Worm (Caenorhabditis elegans) whole organism, L4 larva: ENCODE measurements around the gene scl-3.

ENCODE experiments used
- F44E2.7 ChIP-seq: fragments of 200-800 bp; sonication (Bioruptor generic); IDR thresholded peaks from 2 replicates; pipeline ENCODE4 v2.1.2; 2022; ENCODE audit warnings: missing genetic modification characterization, missing compliant biosample characterization
- R02D3.7 ChIP-seq: fragments of 150-350 bp; sonication (generic microtip); optimal IDR thresholded peaks from 3 replicates; lab custom pipeline; 2014; ENCODE audit warnings: missing biosample characterization, missing genetic modification characterization
- Y48G9A.11 ChIP-seq: fragments of 200-800 bp; sonication (Bioruptor generic); IDR thresholded peaks from 2 replicates; pipeline ENCODE4 v1.3.6; 2022; ENCODE audit warnings: missing genetic modification reagents, missing genetic modification characterization, missing compliant biosample characterization
- Y75B8A.6 ChIP-seq: fragments of 200-800 bp; sonication (Bioruptor generic); IDR thresholded peaks from 2 replicates; pipeline ENCODE4 v1.3.6; 2022; ENCODE audit warnings: missing genetic modification reagents, missing genetic modification characterization, missing compliant biosample characterization
- ZK546.5 ChIP-seq, 2 experiments: sonication (generic microtip); optimal IDR thresholded peaks; 2 replicates each; lab custom pipeline; 2017; ENCODE audit warnings: missing biosample characterization in 2 of 2, missing genetic modification characterization in 2 of 2
- aha-1 ChIP-seq: fragments of 150-350 bp; peaks from one replicate; lab custom pipeline; 2014; ENCODE audit warnings: missing biosample characterization, missing genetic modification characterization
- ceh-62 ChIP-seq: sonication (generic microtip); optimal IDR thresholded peaks from 2 replicates; lab custom pipeline; 2017; ENCODE audit warnings: missing biosample characterization, missing genetic modification characterization
- cey-2 ChIP-seq: sonication (generic microtip); optimal IDR thresholded peaks from 3 replicates; lab custom pipeline; 2017; ENCODE audit warnings: missing genetic modification characterization, mild to moderate bottlenecking, missing compliant biosample characterization, antibody characterized with exemption, borderline replicate concordance; ENCODE audit not compliant: insufficient read depth
- daf-16 ChIP-seq, 3 experiments: sonication (generic microtip); optimal IDR thresholded peaks; 2 replicates each; lab custom pipeline; 2016 to 2017; ENCODE audit warnings: missing genetic modification characterization in 3 of 3, missing genetic modification reagents in 3 of 3, mild to moderate bottlenecking in 2 of 3, missing compliant biosample characterization in 2 of 3, missing biosample characterization in 1 of 3, moderate library complexity in 1 of 3
- daf-19 ChIP-seq: fragments of 200-800 bp; sonication (Bioruptor generic); conservative IDR thresholded peaks from 2 replicates; pipeline ENCODE4 v1.3.6; 2022; ENCODE audit warnings: missing genetic modification characterization, missing compliant biosample characterization
- dmd-6 ChIP-seq: fragments of 200-800 bp; sonication (Bioruptor generic); IDR thresholded peaks from 2 replicates; pipeline ENCODE4 v1.3.6; 2022; ENCODE audit warnings: missing genetic modification reagents, missing genetic modification characterization, missing compliant biosample characterization
- dmd-9 ChIP-seq: fragments of 200-800 bp; sonication (Bioruptor generic); IDR thresholded peaks from 2 replicates; pipeline ENCODE4 v1.3.6; 2022; ENCODE audit warnings: missing genetic modification reagents, missing genetic modification characterization, missing compliant biosample characterization
- dve-1 ChIP-seq: sonication (generic microtip); optimal IDR thresholded peaks from 2 replicates; lab custom pipeline; 2017; ENCODE audit warnings: antibody characterized with exemption, mild to moderate bottlenecking, missing genetic modification characterization, missing compliant biosample characterization; ENCODE audit not compliant: insufficient read depth
- egl-27 ChIP-seq: sonication (generic microtip); optimal IDR thresholded peaks from 3 replicates; lab custom pipeline; 2017; ENCODE audit warnings: missing biosample characterization, missing genetic modification reagents, missing genetic modification characterization
- egl-43 ChIP-seq: fragments of 200-800 bp; sonication (Bioruptor generic); IDR thresholded peaks from 2 replicates; pipeline ENCODE4 v1.3.6; 2022; ENCODE audit warnings: missing genetic modification reagents, missing genetic modification characterization, missing compliant biosample characterization
- fkh-10 ChIP-seq: fragments of 150-350 bp; optimal IDR thresholded peaks from 2 replicates; lab custom pipeline; 2014; ENCODE audit warnings: missing biosample characterization, missing genetic modification reagents, missing genetic modification characterization
- gei-8 ChIP-seq: fragments of 200-800 bp; sonication (Bioruptor generic); optimal IDR thresholded peaks from 2 replicates; lab custom pipeline; 2018; ENCODE audit warnings: mild to moderate bottlenecking, missing genetic modification characterization, missing compliant biosample characterization
- hlh-11 ChIP-seq: fragments of 200-800 bp; sonication (Bioruptor generic); optimal IDR thresholded peaks from 2 replicates; lab custom pipeline; 2018; ENCODE audit warnings: mild to moderate bottlenecking, missing genetic modification characterization, missing compliant biosample characterization
- hlh-30 ChIP-seq: sonication (generic microtip); optimal IDR thresholded peaks from 2 replicates; lab custom pipeline; 2017; ENCODE audit warnings: antibody characterized with exemption, mild to moderate bottlenecking, missing genetic modification characterization, missing compliant biosample characterization; ENCODE audit not compliant: insufficient read depth
- hmg-1.1 ChIP-seq: fragments of 200-800 bp; sonication (Bioruptor generic); IDR thresholded peaks from 2 replicates; pipeline ENCODE4 v1.3.6; 2022; ENCODE audit warnings: missing genetic modification reagents, missing genetic modification characterization, missing compliant biosample characterization
- lin-13 ChIP-seq: fragments of 150-350 bp; optimal IDR thresholded peaks from 2 replicates; lab custom pipeline; 2014; ENCODE audit warnings: missing biosample characterization, missing genetic modification reagents, missing genetic modification characterization
- lir-3 ChIP-seq: sonication (generic microtip); optimal IDR thresholded peaks from 2 replicates; lab custom pipeline; 2016; ENCODE audit warnings: mild to moderate bottlenecking, missing genetic modification characterization, missing compliant biosample characterization
- mdl-1 ChIP-seq, 2 experiments: fragments of 150-350 bp in 1 of 2; sonication (generic microtip) in 1 of 2; optimal IDR thresholded peaks; 2 replicates each; lab custom pipeline; 2014 to 2017; ENCODE audit warnings: missing biosample characterization in 2 of 2, missing genetic modification characterization in 2 of 2
- mep-1 ChIP-seq: fragments of 150-350 bp; sonication (generic microtip); optimal IDR thresholded peaks from 3 replicates; lab custom pipeline; 2014; ENCODE audit warnings: missing biosample characterization, missing genetic modification characterization
- mes-2 ChIP-seq: sonication (generic microtip); optimal IDR thresholded peaks from 2 replicates; lab custom pipeline; 2016; ENCODE audit warnings: missing genotype, mild to moderate bottlenecking, missing genetic modification characterization, missing compliant biosample characterization; ENCODE audit not compliant: poor library complexity, severe bottlenecking
- mxl-2 ChIP-seq: fragments of 200-800 bp; sonication (Bioruptor generic); conservative IDR thresholded peaks from 2 replicates; pipeline ENCODE4 v1.3.6; 2022; ENCODE audit warnings: missing genetic modification reagents, missing genetic modification characterization, missing compliant biosample characterization
- mxl-3 ChIP-seq: fragments of 200-800 bp; sonication (Bioruptor generic); optimal IDR thresholded peaks from 2 replicates; lab custom pipeline; 2018; ENCODE audit warnings: mild to moderate bottlenecking, missing genetic modification characterization, missing compliant biosample characterization
- nhr-237 ChIP-seq: sonication (generic microtip); optimal IDR thresholded peaks from 2 replicates; lab custom pipeline; 2017; ENCODE audit warnings: missing biosample characterization, missing genetic modification characterization
- nhr-25 ChIP-seq: sonication (generic microtip); optimal IDR thresholded peaks from 2 replicates; lab custom pipeline; 2017; ENCODE audit warnings: missing genetic modification characterization, mild to moderate bottlenecking, missing compliant biosample characterization, antibody characterized with exemption, moderate library complexity, borderline replicate concordance; ENCODE audit not compliant: insufficient read depth
- nhr-28 ChIP-seq: fragments of 150-350 bp; optimal IDR thresholded peaks from 2 replicates; lab custom pipeline; 2014; ENCODE audit warnings: missing biosample characterization, missing genetic modification characterization
- nhr-41 ChIP-seq: fragments of 200-800 bp; sonication (Bioruptor generic); IDR thresholded peaks from 2 replicates; pipeline ENCODE4 v1.3.6; 2022; ENCODE audit warnings: missing genetic modification reagents, missing genetic modification characterization, missing compliant biosample characterization
- nhr-42 ChIP-seq: fragments of 200-800 bp; sonication (Bioruptor generic); IDR thresholded peaks from 2 replicates; pipeline ENCODE4 v1.3.6; 2022; ENCODE audit warnings: missing genetic modification characterization, missing compliant biosample characterization
- sdz-12 ChIP-seq: fragments of 200-800 bp; sonication (Bioruptor generic); optimal IDR thresholded peaks from 2 replicates; lab custom pipeline; 2018; ENCODE audit warnings: mild to moderate bottlenecking, missing genetic modification characterization, missing compliant biosample characterization
- set-16 ChIP-seq: fragments of 200-800 bp; sonication (Bioruptor generic); IDR thresholded peaks from 2 replicates; pipeline ENCODE4 v1.3.6; 2022; ENCODE audit warnings: missing genetic modification reagents, missing genetic modification characterization, missing compliant biosample characterization
- spr-1 ChIP-seq: sonication (generic microtip); optimal IDR thresholded peaks from 2 replicates; lab custom pipeline; 2016; ENCODE audit warnings: mild to moderate bottlenecking, missing genetic modification characterization, missing compliant biosample characterization
- tra-1 ChIP-seq: fragments of 200-800 bp; sonication (Bioruptor generic); IDR thresholded peaks from 2 replicates; pipeline ENCODE4 v1.3.6; 2022; ENCODE audit warnings: missing genetic modification reagents, missing genetic modification characterization, missing compliant biosample characterization
- unc-39 ChIP-seq: sonication (generic microtip); optimal IDR thresholded peaks from 2 replicates; lab custom pipeline; 2017; ENCODE audit warnings: missing biosample characterization, missing genetic modification characterization
- unc-62 ChIP-seq, 3 experiments: fragments of 150-350 bp in 1 of 3; sonication (generic microtip); optimal IDR thresholded peaks in 2 of 3; peaks in 1 of 3; 1 replicate in 1 of 3; 2 replicates in 2 of 3; lab custom pipeline; 2014 to 2017; ENCODE audit warnings: missing biosample characterization in 3 of 3, missing genetic modification characterization in 3 of 3, missing genetic modification reagents in 3 of 3, missing genotype in 1 of 3
- zag-1 ChIP-seq: fragments of 150-350 bp; optimal IDR thresholded peaks from 2 replicates; lab custom pipeline; 2014; ENCODE audit warnings: missing biosample characterization, missing genetic modification characterization
- zip-11 ChIP-seq: fragments of 200-800 bp; sonication (Bioruptor generic); IDR thresholded peaks from 2 replicates; pipeline ENCODE4 v1.3.6; 2022; ENCODE audit warnings: missing genetic modification characterization, missing compliant biosample characterization

Gene scl-3

DNA sequence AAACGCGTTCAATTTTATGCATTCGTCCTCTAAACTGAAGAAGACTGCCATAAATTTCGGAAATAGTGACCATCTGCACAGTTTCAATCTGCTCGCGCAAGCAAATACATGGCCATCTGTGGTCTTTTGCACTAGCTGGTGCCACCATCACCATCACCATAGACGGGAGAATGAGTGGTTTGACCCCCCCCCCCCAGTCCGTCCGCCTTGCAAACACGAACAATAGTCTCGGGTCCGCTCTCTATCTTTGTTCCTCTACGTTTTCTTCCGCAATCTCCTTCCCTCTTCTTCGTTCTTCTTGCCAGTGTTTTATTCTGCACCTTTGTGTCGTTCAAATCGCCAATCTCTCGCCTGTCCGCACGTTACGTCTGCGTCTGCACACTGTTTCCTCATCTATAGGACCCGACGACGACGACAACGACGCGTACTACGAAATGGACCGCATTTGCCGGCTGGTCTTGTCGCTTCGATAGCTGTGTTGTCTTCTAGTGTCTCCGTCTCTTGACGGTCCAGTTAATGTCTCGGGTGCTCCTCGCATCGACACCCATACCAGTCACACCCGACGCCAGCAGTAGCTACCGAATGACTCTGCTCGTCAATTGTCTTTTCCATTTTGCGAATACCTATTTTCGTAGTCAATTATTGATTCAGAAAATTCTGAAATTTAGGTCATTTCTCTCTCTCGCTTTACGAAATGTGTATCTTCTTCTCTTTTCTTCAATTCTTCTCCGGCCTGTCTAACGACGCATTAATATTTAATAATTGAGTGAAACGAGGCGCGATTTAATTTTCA lies 29.5 kb upstream of the scl-3 start:
- TF ChIP-seq unc-62 (GFP tag; optimal IDR thresholded peaks at IDR 0.05 in 1 of 2; lab: Kevin White, UChicago) (peak in 1 of 2 experiments; percentile 79), unc-62 (tag; optimal IDR thresholded peaks at IDR 0.05; lab: Kevin White, UChicago) (no peak), spr-1 (tag; lab: Kevin White, UChicago) (peak; percentile 6), Y75B8A.6 (GFP tag; lab: Robert Waterston, UW) (no peak), mes-2 (tag; lab: Kevin White, UChicago) (peak; percentile 27), hlh-11 (tag; lab: Kevin White, UChicago) (peak; percentile 51), lir-3 (tag; lab: Kevin White, UChicago) (no peak), nhr-28 (peak; percentile 22), nhr-42 (GFP tag; lab: Robert Waterston, UW) (0 out of 2 replicates have a peak, but pooled peaks have one; percentile 25), mxl-3 (GFP tag; lab: Kevin White, UChicago) (peak; percentile 32), gei-8 (GFP tag; lab: Kevin White, UChicago) (peak; percentile 14), mep-1 (tag; lab: Kevin White, UChicago) (peak; percentile 43), mdl-1 (tag; optimal IDR thresholded peaks at IDR 0.05; lab: Kevin White, UChicago) (peak in 1 of 2 experiments; percentile 30), fkh-10 (GFP tag; lab: Kevin White, UChicago) (peak; percentile 3), F44E2.7 (GFP tag; lab: Robert Waterston, UW) (no peak), hmg-1.1 (GFP tag; lab: Robert Waterston, UW) (peak; percentile 44; the same call in 1 of the 2 replicates), ceh-62 (tag; lab: Kevin White, UChicago) (no peak), aha-1 (tag; lab: Kevin White, UChicago) (peak; percentile 32), egl-43 (GFP tag; lab: Robert Waterston, UW) (no peak)

ce11 chrIV:13030467-13031299 lies 28.7 kb upstream of the scl-3 start:
- peak in 1 of 2 experiments; percentile 85 for TF ChIP-seq unc-62 (GFP tag; optimal IDR thresholded peaks at IDR 0.05 in 1 of 2; lab: Kevin White, UChicago)
- no peak for TF ChIP-seq unc-62 (tag; optimal IDR thresholded peaks at IDR 0.05; lab: Kevin White, UChicago)
- TF ChIP-seq hmg-1.1 (GFP tag; lab: Robert Waterston, UW) = no peak
- TF ChIP-seq nhr-25 (tag; lab: Kevin White, UChicago) = peak; percentile 52
- peak; percentile 52 for TF ChIP-seq aha-1 (tag; lab: Kevin White, UChicago)
- TF ChIP-seq nhr-28 = peak; percentile 6
- peak; percentile 29 for TF ChIP-seq hlh-11 (tag; lab: Kevin White, UChicago)
- TF ChIP-seq daf-19 (GFP tag; lab: Robert Waterston, UW) = 0 out of 2 replicates have a peak, but pooled peaks have one; percentile 50
- TF ChIP-seq mxl-3 (GFP tag; lab: Kevin White, UChicago) = no peak

- TF ChIP-seq nhr-41 (GFP tag; lab: Robert Waterston, UW) (no peak), daf-16 (GFP tag; optimal IDR thresholded peaks at IDR 0.05; lab: Kevin White, UChicago) (no peak), daf-16 (tag; optimal IDR thresholded peaks at IDR 0.05; lab: Kevin White, UChicago) (peak; percentile 56), egl-27 (no peak), ZK546.5 (tag; optimal IDR thresholded peaks at IDR 0.05; lab: Kevin White, UChicago) (no peak), spr-1 (tag; lab: Kevin White, UChicago) (no peak), set-16 (GFP tag; lab: Robert Waterston, UW) (no peak), unc-62 (GFP tag; optimal IDR thresholded peaks at IDR 0.05 in 1 of 2; lab: Kevin White, UChicago) (peak in 1 of 2 experiments; percentile 10), unc-62 (tag; optimal IDR thresholded peaks at IDR 0.05; lab: Kevin White, UChicago) (no peak), mxl-2 (no peak), hlh-30 (peak; percentile 48), lin-13 (no peak), zip-11 (GFP tag; lab: Robert Waterston, UW) (no peak), tra-1 (GFP tag; lab: Robert Waterston, UW) (no peak), dmd-9 (GFP tag; lab: Robert Waterston, UW) (no peak), cey-2 (tag; lab: Kevin White, UChicago) (no peak), R02D3.7 (tag; lab: Kevin White, UChicago) (no peak), hlh-11 (tag; lab: Kevin White, UChicago) (peak; percentile 28), dve-1 (peak; percentile 61), sdz-12 (GFP tag; lab: Kevin White, UChicago) (no peak), dmd-6 (GFP tag; lab: Robert Waterston, UW) (no peak), unc-39 (no peak), zag-1 (tag; lab: Kevin White, UChicago) (no peak), nhr-237 (tag; lab: Kevin White, UChicago) (no peak), Y48G9A.11 (GFP tag; lab: Robert Waterston, UW) (no peak)
Measured at ce11 chrIV:13032153-13032552, 27.2 kb upstream of the scl-3 start.
